Worm (Caenorhabditis elegans): ENCODE measurements around the gene irg-2.
"Not testable (repeated sequence)": the region's sequence is repeated elsewhere in the genome, so short reads cannot be mapped to it uniquely, and the experiment has no call there.

DNA sequence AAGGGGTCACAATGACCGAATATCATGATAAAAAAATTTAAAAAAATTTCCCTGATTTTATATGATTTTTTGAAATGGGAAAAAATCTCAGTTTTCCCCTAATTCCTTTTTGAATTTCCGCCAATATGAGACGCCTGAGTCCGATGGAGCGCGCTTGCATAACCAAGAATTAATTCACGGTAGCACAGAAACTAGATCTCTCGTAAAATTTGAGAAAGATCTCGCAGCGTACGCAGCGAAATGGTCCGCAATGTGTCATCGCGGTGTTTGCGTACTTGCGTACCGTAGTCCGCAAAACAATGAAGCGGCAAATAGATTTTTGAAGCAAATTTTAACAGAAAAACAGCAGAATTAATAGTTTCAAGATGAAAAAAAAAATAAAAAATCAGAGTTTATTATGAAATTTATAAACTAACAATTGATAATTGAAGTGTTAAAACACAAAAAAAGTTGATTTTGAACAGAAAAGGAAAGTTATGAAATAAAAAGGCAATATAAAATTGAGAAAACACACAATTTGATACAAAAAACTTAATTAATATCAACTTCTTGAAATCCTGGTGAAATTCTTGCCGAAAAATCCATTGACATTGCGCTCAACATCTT is 21.7 kb downstream of the irg-2 start:
- not testable (repeated sequence) for TF ChIP-seq elt-3, snpc-4, nhr-12, nhr-237 (tag; optimal IDR thresholded peaks at IDR 0.05)
- TF ChIP-seq lsy-2 (tag; optimal IDR thresholded peaks at IDR 0.05), result peak; percentile 86
